Worm (Caenorhabditis elegans) whole organism, L4/young adult: ENCODE results near the gene clec-218.

Experiments
- dao-5 ChIP-seq: sonication (generic microtip); optimal IDR thresholded peaks from 2 replicates; lab custom pipeline; 2016; ENCODE audit warnings: missing genotype, missing genetic modification characterization, moderate library complexity, missing compliant biosample characterization
- him-1 ChIP-seq: sonication (generic microtip); optimal IDR thresholded peaks from 2 replicates; lab custom pipeline; 2016; ENCODE audit warnings: missing genotype, missing genetic modification reagents, missing genetic modification characterization, missing compliant biosample characterization

- no peak for TF ChIP-seq him-1 (tag; lab: Kevin White, UChicago)
- TF ChIP-seq dao-5 (tag; lab: Kevin White, UChicago), result no peak
Observed at ce11 chrV:8355435-8356212, 47.9 kb downstream of the clec-218 start, which contains the start of gene mom-2.
